Fruit fly (Drosophila melanogaster) whole organism, embryonic: ENCODE results near the gene lark.
A peak's percentile ranks its signal among the peaks of the same experiment; 100 is the strongest.

ENCODE experiments used
- Ada2b ChIP-seq: fragments of 200-800 bp; sonication (Bioruptor generic); IDR thresholded peaks from 2 replicates; pipeline ENCODE4 v1.3.6; 2022; ENCODE audit warnings: missing biosample characterization, missing genetic modification characterization
- C15 ChIP-seq: fragments of 200-800 bp; sonication (Bioruptor generic); IDR thresholded peaks from 3 replicates; pipeline ENCODE4 v1.3.6; 2022; ENCODE audit warnings: missing biosample characterization, missing genetic modification characterization
- CG10654 ChIP-seq: fragments of 200-800 bp; sonication (Bioruptor generic); optimal IDR thresholded peaks from 2 replicates; lab custom pipeline; 2016; ENCODE audit warnings: missing biosample characterization, missing genetic modification characterization
- CG11247 ChIP-seq: fragments of 200-800 bp; sonication (Bioruptor generic); IDR thresholded peaks from 2 replicates; pipeline ENCODE4 v1.3.6; 2022; ENCODE audit warnings: missing biosample characterization, missing genetic modification characterization
- CG11695 ChIP-seq: fragments of 200-800 bp; sonication (Bioruptor generic); IDR thresholded peaks from 3 replicates; pipeline ENCODE4 v1.3.6; 2022; ENCODE audit warnings: missing biosample characterization, missing genetic modification characterization
- CG1233 ChIP-seq: fragments of 200-800 bp; sonication (Bioruptor generic); optimal IDR thresholded peaks from 4 replicates; lab custom pipeline; 2018; ENCODE audit warnings: missing biosample characterization, mild to moderate bottlenecking, missing genetic modification characterization
- CG13424 ChIP-seq: fragments of 200-800 bp; sonication (Bioruptor generic); optimal IDR thresholded peaks from 2 replicates; lab custom pipeline; 2019; ENCODE audit warnings: missing biosample characterization, mild to moderate bottlenecking, missing genetic modification characterization, moderate library complexity
- CG15073 ChIP-seq: fragments of 200-800 bp; sonication (Bioruptor generic); optimal IDR thresholded peaks from 2 replicates; lab custom pipeline; 2016; ENCODE audit warnings: missing biosample characterization, missing genetic modification characterization
- CG15696 ChIP-seq: fragments of 200-800 bp; sonication (Bioruptor generic); optimal IDR thresholded peaks from 2 replicates; lab custom pipeline; 2019; ENCODE audit warnings: missing biosample characterization, mild to moderate bottlenecking, missing genetic modification characterization, moderate library complexity
- CG1603 ChIP-seq: fragments of 200-800 bp; sonication (Bioruptor generic); optimal IDR thresholded peaks from 2 replicates; lab custom pipeline; 2019; ENCODE audit warnings: missing biosample characterization, mild to moderate bottlenecking, missing genetic modification characterization, moderate library complexity
- CG16779 ChIP-seq: fragments of 200-800 bp; sonication (Bioruptor generic); IDR thresholded peaks from 2 replicates; pipeline ENCODE4 v1.3.6; 2022; ENCODE audit warnings: missing biosample characterization, missing genetic modification characterization
- CG17568 ChIP-seq: fragments of 200-800 bp; sonication (Bioruptor generic); optimal IDR thresholded peaks from 2 replicates; lab custom pipeline; 2018; ENCODE audit warnings: missing biosample characterization, mild to moderate bottlenecking, missing genetic modification characterization, moderate library complexity
- CG18476 ChIP-seq: fragments of 200-800 bp; sonication (Bioruptor generic); optimal IDR thresholded peaks from 2 replicates; lab custom pipeline; 2016; ENCODE audit warnings: missing biosample characterization, mild to moderate bottlenecking, missing genetic modification characterization
- CG2678 ChIP-seq: fragments of 200-800 bp; sonication (Bioruptor generic); optimal IDR thresholded peaks from 3 replicates; lab custom pipeline; 2019; ENCODE audit warnings: missing biosample characterization, mild to moderate bottlenecking, missing genetic modification characterization, moderate library complexity
- CG3281 ChIP-seq: fragments of 200-800 bp; sonication (Bioruptor generic); optimal IDR thresholded peaks from 3 replicates; lab custom pipeline; 2017; ENCODE audit warnings: missing biosample characterization, mild to moderate bottlenecking, missing genetic modification characterization
- CG33557 ChIP-seq: fragments of 200-800 bp; sonication (Bioruptor generic); optimal IDR thresholded peaks from 2 replicates; lab custom pipeline; 2019; ENCODE audit warnings: missing biosample characterization, mild to moderate bottlenecking, missing genetic modification characterization, moderate library complexity
- CG3838 ChIP-seq: fragments of 200-800 bp; sonication (Bioruptor generic); optimal IDR thresholded peaks from 3 replicates; lab custom pipeline; 2016; ENCODE audit warnings: missing biosample characterization, missing genetic modification characterization
- CG42726 ChIP-seq: fragments of 200-800 bp; sonication (Bioruptor generic); IDR thresholded peaks from 2 replicates; pipeline ENCODE4 v1.3.6; 2022; ENCODE audit warnings: missing biosample characterization, missing genetic modification characterization; ENCODE audit not compliant: partially characterized antibody
- CG6791 ChIP-seq: fragments of 200-800 bp; sonication (Bioruptor generic); IDR thresholded peaks from 3 replicates; pipeline ENCODE4 v1.3.6; 2022; ENCODE audit warnings: missing biosample characterization, missing genetic modification characterization; ENCODE audit not compliant: partially characterized antibody
- CG7271 ChIP-seq: fragments of 200-800 bp; sonication (Bioruptor generic); optimal IDR thresholded peaks from 2 replicates; lab custom pipeline; 2018; ENCODE audit warnings: missing biosample characterization, mild to moderate bottlenecking, missing genetic modification characterization, moderate library complexity
- CG7357 ChIP-seq: fragments of 200-800 bp; sonication (Bioruptor generic); IDR thresholded peaks from 3 replicates; pipeline ENCODE4 v1.3.6; 2022; ENCODE audit warnings: missing biosample characterization, missing genetic modification characterization
- CG7963 ChIP-seq: fragments of 200-800 bp; sonication (Bioruptor generic); IDR thresholded peaks from 3 replicates; pipeline ENCODE4 v1.3.6; 2022; ENCODE audit warnings: missing biosample characterization, missing genetic modification characterization; ENCODE audit not compliant: partially characterized antibody
- CTCF ChIP-seq: fragments of 200-800 bp; sonication (Bioruptor generic); optimal IDR thresholded peaks from 2 replicates; lab custom pipeline; 2017; ENCODE audit warnings: missing biosample characterization, mild to moderate bottlenecking, missing genetic modification characterization, moderate library complexity
- Dad ChIP-seq: fragments of 200-800 bp; sonication (Bioruptor generic); optimal IDR thresholded peaks from 3 replicates; lab custom pipeline; 2016; ENCODE audit warnings: missing biosample characterization, missing genetic modification characterization
- Dbx ChIP-seq: fragments of 200-800 bp; sonication (Bioruptor generic); IDR thresholded peaks from 3 replicates; pipeline ENCODE4 v1.3.6; 2022; ENCODE audit warnings: missing biosample characterization, missing genetic modification characterization
- Deaf1 ChIP-seq: fragments of 200-800 bp; optimal IDR thresholded peaks from 3 replicates; lab custom pipeline; 2019; ENCODE audit warnings: missing biosample characterization, mild to moderate bottlenecking, missing genetic modification characterization, moderate library complexity
- Dp ChIP-seq: fragments of 200-800 bp; sonication (Bioruptor generic); optimal IDR thresholded peaks from 2 replicates; lab custom pipeline; 2018; ENCODE audit warnings: missing biosample characterization, mild to moderate bottlenecking, missing genetic modification characterization, moderate library complexity
- Gug ChIP-seq: fragments of 200-800 bp; sonication (Bioruptor generic); IDR thresholded peaks from 4 replicates; pipeline ENCODE4 v1.3.6; 2022; ENCODE audit warnings: missing biosample characterization, missing genetic modification characterization
- H2.0 ChIP-seq: fragments of 200-800 bp; sonication (Bioruptor generic); IDR thresholded peaks from 2 replicates; pipeline ENCODE4 v1.3.6; 2022; ENCODE audit warnings: missing biosample characterization, missing genetic modification characterization
- HLHmδ ChIP-seq: fragments of 200-800 bp; sonication (Bioruptor generic); optimal IDR thresholded peaks from 2 replicates; lab custom pipeline; 2018; ENCODE audit warnings: missing biosample characterization, mild to moderate bottlenecking, missing genetic modification characterization, moderate library complexity
- Hr3 ChIP-seq: fragments of 200-800 bp; sonication (Bioruptor generic); optimal IDR thresholded peaks from 3 replicates; lab custom pipeline; 2016; ENCODE audit warnings: missing biosample characterization, missing genetic modification characterization
- Hr39 ChIP-seq: fragments of >200 bp; optimal IDR thresholded peaks from 2 replicates; lab custom pipeline; 2017
- Hsf ChIP-seq: fragments of 200-800 bp; sonication (Bioruptor generic); optimal IDR thresholded peaks from 3 replicates; lab custom pipeline; 2016; ENCODE audit warnings: missing biosample characterization, missing genetic modification characterization
- MBD-R2 ChIP-seq: fragments of 200-800 bp; sonication (Bioruptor generic); IDR thresholded peaks from 2 replicates; pipeline ENCODE4 v1.3.6; 2022; ENCODE audit warnings: missing biosample characterization, missing genetic modification characterization
- Xrp1 ChIP-seq: fragments of 200-800 bp; sonication (Bioruptor generic); IDR thresholded peaks from 2 replicates; pipeline ENCODE4 v1.3.6; 2022; ENCODE audit warnings: missing biosample characterization, missing genetic modification characterization
- al ChIP-seq: fragments of 200-800 bp; sonication (Bioruptor generic); IDR thresholded peaks from 2 replicates; pipeline ENCODE4 v1.3.6; 2022; ENCODE audit warnings: missing biosample characterization, missing genetic modification characterization
- amos ChIP-seq: fragments of 200-800 bp; sonication (Bioruptor generic); IDR thresholded peaks from 2 replicates; pipeline ENCODE4 v1.3.6; 2022; ENCODE audit warnings: missing biosample characterization, missing genetic modification characterization; ENCODE audit not compliant: partially characterized antibody
- cas ChIP-seq: fragments of 200-800 bp; sonication (Bioruptor generic); IDR thresholded peaks from 2 replicates; pipeline ENCODE4 v1.3.6; 2022; ENCODE audit warnings: missing biosample characterization, missing genetic modification characterization
- eve ChIP-seq, 2 experiments: fragments of >200 bp; optimal IDR thresholded peaks; 2 replicates each; lab custom pipeline; 2017; ENCODE audit warnings: missing biosample characterization in 2 of 2, missing genetic modification characterization in 2 of 2
- hbn ChIP-seq: fragments of 200-800 bp; sonication (Bioruptor generic); IDR thresholded peaks from 2 replicates; pipeline ENCODE4 v1.3.6; 2022; ENCODE audit warnings: missing biosample characterization, missing genetic modification characterization; ENCODE audit not compliant: partially characterized antibody
- klu ChIP-seq: fragments of 200-800 bp; sonication (Bioruptor generic); IDR thresholded peaks from 2 replicates; pipeline ENCODE4 v1.3.6; 2022; ENCODE audit warnings: missing biosample characterization, missing genetic modification characterization
- nmo ChIP-seq: fragments of 200-800 bp; sonication (Bioruptor generic); optimal IDR thresholded peaks from 2 replicates; lab custom pipeline; 2018; ENCODE audit warnings: missing biosample characterization, mild to moderate bottlenecking, missing genetic modification characterization, moderate library complexity
- phol ChIP-seq: fragments of 200-800 bp; sonication (Bioruptor generic); optimal IDR thresholded peaks from 3 replicates; lab custom pipeline; 2018; ENCODE audit warnings: missing biosample characterization, mild to moderate bottlenecking, missing genetic modification characterization, moderate library complexity
- ranshi ChIP-seq: fragments of 200-800 bp; sonication (Bioruptor generic); IDR thresholded peaks from 2 replicates; pipeline ENCODE4 v1.3.6; 2022; ENCODE audit warnings: missing biosample characterization, missing genetic modification characterization
- repo ChIP-seq: fragments of 200-800 bp; sonication (Bioruptor generic); optimal IDR thresholded peaks from 2 replicates; lab custom pipeline; 2016; ENCODE audit warnings: missing biosample characterization, missing genetic modification characterization
- run ChIP-seq: fragments of 200-800 bp; sonication (Bioruptor generic); optimal IDR thresholded peaks from 3 replicates; lab custom pipeline; 2018; ENCODE audit warnings: missing biosample characterization, mild to moderate bottlenecking, missing genetic modification characterization
- sens ChIP-seq: fragments of 200-800 bp; sonication (Bioruptor generic); peaks from one replicate; lab custom pipeline; 2016; ENCODE audit warnings: missing biosample characterization, missing genetic modification characterization
- sens-2 ChIP-seq: fragments of 200-800 bp; sonication (Bioruptor generic); IDR thresholded peaks from 2 replicates; pipeline ENCODE4 v1.3.6; 2022; ENCODE audit warnings: missing biosample characterization, missing genetic modification characterization
- slp2 ChIP-seq: fragments of 200-800 bp; sonication (Bioruptor generic); optimal IDR thresholded peaks from 2 replicates; lab custom pipeline; 2016; ENCODE audit warnings: missing biosample characterization, missing genetic modification characterization
- wek ChIP-seq: fragments of 200-800 bp; sonication (Bioruptor generic); optimal IDR thresholded peaks from 3 replicates; lab custom pipeline; 2018; ENCODE audit warnings: missing biosample characterization, mild to moderate bottlenecking, missing genetic modification characterization, moderate library complexity
- zen2 ChIP-seq: fragments of 200-800 bp; sonication (Bioruptor generic); IDR thresholded peaks from 3 replicates; pipeline ENCODE4 v1.3.6; 2022; ENCODE audit warnings: missing biosample characterization, missing genetic modification characterization; ENCODE audit not compliant: partially characterized antibody

The lark gene

DNA sequence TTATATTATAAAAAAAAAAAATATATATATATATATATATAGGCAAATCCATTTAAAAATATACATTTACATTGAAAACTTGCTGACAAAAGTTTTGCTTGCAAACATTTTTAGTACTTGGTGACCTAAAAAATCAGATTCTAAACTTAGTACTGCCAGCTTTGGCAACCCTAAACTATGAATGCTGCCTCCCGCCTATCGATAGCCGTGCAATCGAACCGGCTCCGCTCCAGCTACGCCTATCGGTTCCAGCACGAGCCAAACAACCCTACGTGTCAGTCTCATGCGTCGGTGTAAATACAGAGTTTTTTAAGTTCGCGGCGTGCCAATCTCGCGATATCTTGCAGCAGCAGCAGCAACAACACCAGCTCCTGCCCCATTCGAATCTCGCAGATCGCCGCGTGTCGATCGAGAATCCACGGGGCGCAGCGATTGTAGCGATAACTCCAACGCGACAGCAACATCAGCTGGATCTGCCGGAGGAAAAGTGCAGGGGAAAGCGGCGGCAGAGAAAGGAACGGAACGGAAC is 21.3 kb downstream of the lark start, which contains the start of gene Sec63 (continued):
- TF ChIP-seq CG1233 = no peak
- peak; percentile 58 for TF ChIP-seq CG3281 (GFP tag; lab: Kevin White, UChicago)
- peak; percentile 59 for TF ChIP-seq Hr3
- no peak for TF ChIP-seq Deaf1 (tag; lab: Kevin White, UChicago)
- peak; percentile 46 for TF ChIP-seq nmo (GFP tag; lab: Kevin White, UChicago)
- peak; percentile 93 for TF ChIP-seq CG7963
- TF ChIP-seq CG2678 (tag; lab: Kevin White, UChicago) = peak; percentile 63
- 0 out of 3 replicates have a peak, but pooled peaks have one; percentile 24 for TF ChIP-seq CG7357
- peak; percentile 4; the same call in 1 of the 4 replicates for TF ChIP-seq Gug (GFP tag; lab: Robert Waterston, UW)
- TF ChIP-seq phol (tag; lab: Kevin White, UChicago) = peak; percentile 82
- TF ChIP-seq CG11247 (GFP tag; lab: Robert Waterston, UW) = 0 out of 2 replicates have a peak, but pooled peaks have one; percentile 16
- TF ChIP-seq eve (GFP tag; optimal IDR thresholded peaks at IDR 0.05; lab: Kevin White, UChicago) = no peak
- no peak for TF ChIP-seq CG17568 (GFP tag; lab: Kevin White, UChicago)
- peak; percentile 79 for TF ChIP-seq MBD-R2 (GFP tag; lab: Robert Waterston, UW)
- no peak for TF ChIP-seq run (tag; lab: Kevin White, UChicago)
- peak; percentile 62; the same call in 2 of the 3 replicates for TF ChIP-seq zen2
- TF ChIP-seq C15 = no peak
- peak; percentile 92 for TF ChIP-seq amos (GFP tag; lab: Robert Waterston, UW)
- no peak for TF ChIP-seq slp2
- TF ChIP-seq al (GFP tag; lab: Robert Waterston, UW) = peak; percentile 62
- 0 out of 2 replicates have a peak, but pooled peaks have one; percentile 34 for TF ChIP-seq cas (GFP tag; lab: Robert Waterston, UW)
- TF ChIP-seq CG15696 (tag; lab: Kevin White, UChicago) = peak; percentile 30
- TF ChIP-seq CG11695 (GFP tag; lab: Robert Waterston, UW) = no peak
- peak; percentile 72 for TF ChIP-seq CTCF
- peak; percentile 6 for TF ChIP-seq repo (GFP tag; lab: Kevin White, UChicago)
- peak; percentile 91 for TF ChIP-seq CG6791
- peak; percentile 83 for TF ChIP-seq sens (GFP tag; lab: Kevin White, UChicago)
- peak; percentile 54 for TF ChIP-seq CG1603 (tag; lab: Kevin White, UChicago)
- TF ChIP-seq CG18476 (GFP tag; lab: Kevin White, UChicago) = no peak
- TF ChIP-seq hbn (GFP tag; lab: Robert Waterston, UW) = peak; percentile 72
- TF ChIP-seq CG33557 = no peak
- TF ChIP-seq CG10654 (GFP tag; lab: Kevin White, UChicago) = no peak
- TF ChIP-seq CG15073 (GFP tag; lab: Kevin White, UChicago) = no peak
- TF ChIP-seq CG7271 (tag; lab: Kevin White, UChicago) = no peak
- TF ChIP-seq CG13424 (tag; lab: Kevin White, UChicago) = peak; percentile 68
- TF ChIP-seq CG3838 = peak; percentile 2
- TF ChIP-seq Hsf (GFP tag; lab: Kevin White, UChicago) = peak; percentile 38
- TF ChIP-seq wek (GFP tag; lab: Kevin White, UChicago) = no peak
- peak; percentile 96 for TF ChIP-seq HLHmδ
- TF ChIP-seq Dp (GFP tag; lab: Kevin White, UChicago) = peak; percentile 43
- TF ChIP-seq Xrp1 (GFP tag; lab: Robert Waterston, UW) = peak; percentile 71
- TF ChIP-seq klu (GFP tag; lab: Robert Waterston, UW) = no peak
- TF ChIP-seq Dbx (GFP tag; lab: Robert Waterston, UW) = peak; percentile 45; the same call in 2 of the 3 replicates
- no peak for TF ChIP-seq sens-2 (GFP tag; lab: Robert Waterston, UW)
- TF ChIP-seq Hr39 (lab: Kevin White, UChicago) = no peak
- TF ChIP-seq Ada2b = 0 out of 2 replicates have a peak, but pooled peaks have one; percentile 4
- peak; percentile 47; the same call in 1 of the 2 replicates for TF ChIP-seq H2.0 (GFP tag; lab: Robert Waterston, UW)
- peak; percentile 94 for TF ChIP-seq CG42726
- TF ChIP-seq CG16779 (GFP tag; lab: Robert Waterston, UW) = 0 out of 2 replicates have a peak, but pooled peaks have one; percentile 42
- 0 out of 2 replicates have a peak, but pooled peaks have one; percentile 32 for TF ChIP-seq ranshi (GFP tag; lab: Robert Waterston, UW)
- TF ChIP-seq Dad (GFP tag; lab: Kevin White, UChicago) = peak; percentile 51
